Fruit fly (Drosophila melanogaster) whole organism, embryonic: ENCODE measurements around the gene Chrac-16.

Experiments used
- CG3838 ChIP-seq: fragments of 200-800 bp; sonication (Bioruptor generic); optimal IDR thresholded peaks from 3 replicates; lab custom pipeline; 2016; ENCODE audit warnings: missing biosample characterization, missing genetic modification characterization
- Eip74EF ChIP-seq, 2 experiments: fragments of 200-800 bp in 1 of 2; fragments of >200 bp in 1 of 2; sonication (Bioruptor generic) in 1 of 2; optimal IDR thresholded peaks; 2 replicates each; lab custom pipeline; 2017 to 2019; ENCODE audit warnings: missing biosample characterization in 2 of 2, missing genetic modification characterization in 2 of 2, mild to moderate bottlenecking in 1 of 2, moderate library complexity in 1 of 2
- Scr ChIP-seq: fragments of 200-800 bp; sonication (Bioruptor generic); IDR thresholded peaks from 2 replicates; pipeline ENCODE4 v1.3.6; 2022; ENCODE audit warnings: missing biosample characterization, missing genetic modification characterization; ENCODE audit not compliant: partially characterized antibody
- nau ChIP-seq: fragments of 200-800 bp; sonication (Bioruptor generic); optimal IDR thresholded peaks from 3 replicates; lab custom pipeline; 2017; ENCODE audit warnings: missing biosample characterization, mild to moderate bottlenecking, missing genetic modification characterization, missing genetic modification reagents
- tup ChIP-seq: fragments of 200-800 bp; sonication (Bioruptor generic); optimal IDR thresholded peaks from 2 replicates; lab custom pipeline; 2016; ENCODE audit warnings: missing biosample characterization, mild to moderate bottlenecking, missing genetic modification characterization, moderate library complexity

DNA sequence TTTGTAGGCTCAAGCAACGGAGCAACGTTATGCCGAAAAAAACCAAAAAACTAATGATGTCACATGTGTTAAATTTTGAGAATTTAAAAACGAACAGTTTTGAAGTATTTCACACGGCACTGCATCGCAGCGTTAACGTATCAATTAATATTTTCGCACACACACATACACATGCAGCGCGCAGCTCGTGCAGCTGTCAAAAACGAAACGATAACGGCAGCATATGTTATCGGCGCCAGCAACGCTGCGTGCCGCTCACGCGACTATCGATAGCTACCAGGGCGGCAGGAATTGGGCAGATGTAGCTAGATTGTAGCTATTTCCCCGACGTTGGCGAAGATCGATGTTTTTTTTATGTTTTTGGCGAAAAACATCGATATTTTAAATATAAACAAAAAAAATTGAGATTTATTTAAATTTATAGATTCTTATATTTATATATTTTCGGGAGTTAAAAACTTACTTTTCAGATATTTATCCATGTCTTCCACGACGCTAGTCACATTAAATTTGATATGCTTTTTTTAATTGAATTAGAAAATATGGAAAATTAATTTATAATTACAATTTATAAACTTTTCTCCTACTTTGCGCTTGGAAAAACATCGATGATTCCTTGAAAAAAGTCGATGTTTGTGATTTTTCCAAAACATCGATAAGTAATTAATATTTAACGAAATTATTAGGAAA is 11.2 kb upstream of the Chrac-16 start, which contains the start of gene Usp7:
- TF ChIP-seq Eip74EF (GFP tag; optimal IDR thresholded peaks at IDR 0.05; lab: Kevin White, UChicago) (no peak), nau (GFP tag; lab: Kevin White, UChicago) (no peak), tup (GFP tag; lab: Kevin White, UChicago) (no peak), Scr (GFP tag; lab: Robert Waterston, UW) (peak; percentile 91), CG3838 (GFP tag; lab: Kevin White, UChicago) (no peak)
